Fruit fly (Drosophila melanogaster) whole organism, embryonic: ENCODE results near the gene CG14221.

Source experiments
- Aef1 ChIP-seq: fragments of 200-800 bp; sonication (Bioruptor generic); IDR thresholded peaks from 3 replicates; pipeline ENCODE4 v1.3.6; 2022; ENCODE audit warnings: missing biosample characterization, missing genetic modification characterization
- CG10209 ChIP-seq: fragments of 200-800 bp; sonication (Bioruptor generic); optimal IDR thresholded peaks from 3 replicates; lab custom pipeline; 2017; ENCODE audit warnings: missing biosample characterization, mild to moderate bottlenecking, missing genetic modification characterization, missing genetic modification reagents
- CG10543 ChIP-seq: fragments of 200-800 bp; sonication (Bioruptor generic); optimal IDR thresholded peaks from 3 replicates; lab custom pipeline; 2017; ENCODE audit warnings: missing biosample characterization, mild to moderate bottlenecking, missing genetic modification characterization, moderate library complexity
- CG11456 ChIP-seq: fragments of 200-800 bp; sonication (Bioruptor generic); IDR thresholded peaks from 3 replicates; pipeline ENCODE4 v1.3.6; 2022; ENCODE audit warnings: missing biosample characterization, missing genetic modification characterization
- CG11560 ChIP-seq: fragments of 200-800 bp; sonication (Bioruptor generic); IDR thresholded peaks from 3 replicates; pipeline ENCODE4 v1.3.6; 2022; ENCODE audit warnings: missing biosample characterization, missing genetic modification characterization
- CG12104 ChIP-seq: fragments of 200-800 bp; sonication (Bioruptor generic); optimal IDR thresholded peaks from 3 replicates; lab custom pipeline; 2016; ENCODE audit warnings: missing biosample characterization, missing genetic modification characterization
- CG12299 ChIP-seq: fragments of 200-800 bp; sonication (Bioruptor generic); optimal IDR thresholded peaks from 2 replicates; lab custom pipeline; 2018; ENCODE audit warnings: missing biosample characterization, mild to moderate bottlenecking, missing genetic modification characterization
- CG13287 ChIP-seq: fragments of 200-800 bp; sonication (Bioruptor generic); IDR thresholded peaks from 2 replicates; pipeline ENCODE4 v1.3.6; 2022; ENCODE audit warnings: missing biosample characterization, missing genetic modification characterization; ENCODE audit not compliant: partially characterized antibody
- CG15601 ChIP-seq: fragments of 200-800 bp; sonication (Bioruptor generic); optimal IDR thresholded peaks from 3 replicates; lab custom pipeline; 2019; ENCODE audit warnings: missing biosample characterization, mild to moderate bottlenecking, missing genetic modification characterization, moderate library complexity
- CG15696 ChIP-seq: fragments of 200-800 bp; sonication (Bioruptor generic); optimal IDR thresholded peaks from 2 replicates; lab custom pipeline; 2019; ENCODE audit warnings: missing biosample characterization, mild to moderate bottlenecking, missing genetic modification characterization, moderate library complexity
- CG17912 ChIP-seq: fragments of 200-800 bp; sonication (Bioruptor generic); optimal IDR thresholded peaks from 2 replicates; lab custom pipeline; 2018; ENCODE audit warnings: missing biosample characterization, mild to moderate bottlenecking, missing genetic modification characterization
- CG2129 ChIP-seq: fragments of 200-800 bp; sonication (Bioruptor generic); IDR thresholded peaks from 2 replicates; pipeline ENCODE4 v1.3.6; 2022; ENCODE audit warnings: missing biosample characterization, missing genetic modification characterization; ENCODE audit not compliant: partially characterized antibody
- CG2199 ChIP-seq: fragments of 200-800 bp; sonication (Bioruptor generic); IDR thresholded peaks from 3 replicates; pipeline ENCODE4 v1.3.6; 2022; ENCODE audit warnings: missing biosample characterization, missing genetic modification characterization
- CG2889 ChIP-seq: fragments of 200-800 bp; sonication (Bioruptor generic); IDR thresholded peaks from 3 replicates; pipeline ENCODE4 v1.3.6; 2022; ENCODE audit warnings: missing biosample characterization, missing genetic modification characterization
- CG3065 ChIP-seq: fragments of 200-800 bp; sonication (Bioruptor generic); optimal IDR thresholded peaks from 2 replicates; lab custom pipeline; 2016; ENCODE audit warnings: missing biosample characterization, missing genetic modification characterization
- CG31224 ChIP-seq: fragments of 200-800 bp; sonication (Bioruptor generic); IDR thresholded peaks from 2 replicates; pipeline ENCODE4 v1.3.6; 2022; ENCODE audit warnings: missing biosample characterization, missing genetic modification characterization
- CG5245 ChIP-seq: fragments of 200-800 bp; sonication (Bioruptor generic); optimal IDR thresholded peaks from 3 replicates; lab custom pipeline; 2016; ENCODE audit warnings: missing biosample characterization, missing genetic modification characterization
- CG6175 ChIP-seq: fragments of 200-800 bp; sonication (Bioruptor generic); IDR thresholded peaks from 3 replicates; pipeline ENCODE4 v1.3.6; 2022; ENCODE audit warnings: missing biosample characterization, missing genetic modification characterization
- CG6813 ChIP-seq: fragments of 200-800 bp; sonication (Bioruptor generic); optimal IDR thresholded peaks from 2 replicates; lab custom pipeline; 2017; ENCODE audit warnings: missing biosample characterization, missing genetic modification characterization, mild to moderate bottlenecking, moderate library complexity, missing genetic modification reagents
- CG9437 ChIP-seq: fragments of 200-800 bp; sonication (Bioruptor generic); optimal IDR thresholded peaks from 2 replicates; lab custom pipeline; 2018; ENCODE audit warnings: missing biosample characterization, mild to moderate bottlenecking, missing genetic modification characterization
- CHES-1-like ChIP-seq: fragments of 200-800 bp; sonication (Bioruptor generic); optimal IDR thresholded peaks from 2 replicates; lab custom pipeline; 2016; ENCODE audit warnings: missing biosample characterization, missing genetic modification characterization
- D ChIP-seq, 2 experiments: fragments of 200-800 bp in 1 of 2; fragments of >200 bp in 1 of 2; sonication (Bioruptor generic) in 1 of 2; optimal IDR thresholded peaks; 2 replicates in 1 of 2; 3 replicates in 1 of 2; lab custom pipeline; 2017; ENCODE audit warnings: mild to moderate bottlenecking in 1 of 2, missing biosample characterization in 1 of 2, missing genetic modification characterization in 1 of 2, missing genetic modification reagents in 1 of 2
- Doc3 ChIP-seq: fragments of 200-800 bp; sonication (Bioruptor generic); IDR thresholded peaks from 3 replicates; pipeline ENCODE4 v1.3.6; 2022; ENCODE audit warnings: missing biosample characterization, missing genetic modification characterization; ENCODE audit not compliant: partially characterized antibody
- ERR ChIP-seq: fragments of 200-800 bp; sonication (Bioruptor generic); optimal IDR thresholded peaks from 2 replicates; lab custom pipeline; 2016; ENCODE audit warnings: missing biosample characterization, missing genetic modification characterization
- Gsc ChIP-seq: fragments of 200-800 bp; sonication (Bioruptor generic); IDR thresholded peaks from 2 replicates; pipeline ENCODE4 v1.3.6; 2022; ENCODE audit warnings: missing biosample characterization, missing genetic modification characterization
- HLHmδ ChIP-seq: fragments of 200-800 bp; sonication (Bioruptor generic); optimal IDR thresholded peaks from 2 replicates; lab custom pipeline; 2018; ENCODE audit warnings: missing biosample characterization, mild to moderate bottlenecking, missing genetic modification characterization, moderate library complexity
- Hmx ChIP-seq: fragments of 200-800 bp; sonication (Bioruptor generic); optimal IDR thresholded peaks from 2 replicates; lab custom pipeline; 2016; ENCODE audit warnings: missing biosample characterization, missing genetic modification characterization
- Hsf ChIP-seq: fragments of 200-800 bp; sonication (Bioruptor generic); optimal IDR thresholded peaks from 3 replicates; lab custom pipeline; 2016; ENCODE audit warnings: missing biosample characterization, missing genetic modification characterization
- MESR4 ChIP-seq: fragments of 200-800 bp; sonication (Bioruptor generic); optimal IDR thresholded peaks from 2 replicates; lab custom pipeline; 2018; ENCODE audit warnings: missing biosample characterization, mild to moderate bottlenecking, missing genetic modification characterization, moderate library complexity
- Mad ChIP-seq: fragments of 200-800 bp; sonication (Bioruptor generic); optimal IDR thresholded peaks from 2 replicates; lab custom pipeline; 2016; ENCODE audit warnings: missing biosample characterization, missing genetic modification characterization
- PHDP ChIP-seq: fragments of 200-800 bp; sonication (Bioruptor generic); optimal IDR thresholded peaks from 3 replicates; lab custom pipeline; 2018; ENCODE audit warnings: missing biosample characterization, mild to moderate bottlenecking, missing genetic modification characterization, moderate library complexity
- Pdp1 ChIP-seq, 2 experiments: fragments of 200-800 bp; sonication (Bioruptor generic); optimal IDR thresholded peaks; 3 replicates each; lab custom pipeline; 2016; ENCODE audit warnings: missing biosample characterization in 2 of 2, missing genetic modification characterization in 2 of 2, mild to moderate bottlenecking in 1 of 2, moderate library complexity in 1 of 2
- Ptx1 ChIP-seq: fragments of 200-800 bp; sonication (Bioruptor generic); IDR thresholded peaks from 2 replicates; pipeline ENCODE4 v1.3.6; 2022; ENCODE audit warnings: missing biosample characterization, missing genetic modification characterization
- Rx ChIP-seq: fragments of 200-800 bp; sonication (Bioruptor generic); IDR thresholded peaks from 2 replicates; pipeline ENCODE4 v1.3.6; 2022; ENCODE audit warnings: missing biosample characterization, missing genetic modification characterization
- Spps ChIP-seq: fragments of 200-800 bp; sonication (Bioruptor generic); optimal IDR thresholded peaks from 2 replicates; lab custom pipeline; 2018; ENCODE audit warnings: missing biosample characterization, mild to moderate bottlenecking, missing genetic modification characterization
- Stat92E ChIP-seq, 3 experiments: fragments of >200 bp in 2 of 3; fragments of 200-800 bp in 1 of 3; sonication (Bioruptor generic) in 1 of 3; optimal IDR thresholded peaks; 2 replicates each; lab custom pipeline; 2017 to 2019; ENCODE audit warnings: missing biosample characterization in 3 of 3, missing genetic modification characterization in 3 of 3, mild to moderate bottlenecking in 1 of 3, moderate library complexity in 1 of 3
- ara ChIP-seq: fragments of 200-800 bp; sonication (Bioruptor generic); IDR thresholded peaks from 2 replicates; pipeline ENCODE4 v1.3.6; 2022; ENCODE audit warnings: missing biosample characterization, missing genetic modification characterization
- az2 ChIP-seq: fragments of 200-800 bp; sonication (Bioruptor generic); optimal IDR thresholded peaks from 3 replicates; lab custom pipeline; 2016; ENCODE audit warnings: missing biosample characterization, missing genetic modification characterization
- crc ChIP-seq: fragments of 200-800 bp; sonication (Bioruptor generic); optimal IDR thresholded peaks from 2 replicates; lab custom pipeline; 2016; ENCODE audit warnings: missing biosample characterization, missing genetic modification characterization
- dm ChIP-seq: fragments of 200-800 bp; sonication (Bioruptor generic); optimal IDR thresholded peaks from 3 replicates; lab custom pipeline; 2016; ENCODE audit warnings: missing biosample characterization, missing genetic modification characterization
- ewg ChIP-seq: fragments of 200-800 bp; sonication (Bioruptor generic); optimal IDR thresholded peaks from 3 replicates; lab custom pipeline; 2017; ENCODE audit warnings: mild to moderate bottlenecking, missing biosample characterization, missing genetic modification reagents, missing genetic modification characterization
- eyg ChIP-seq: fragments of 200-800 bp; sonication (Bioruptor generic); optimal IDR thresholded peaks from 3 replicates; lab custom pipeline; 2016; ENCODE audit warnings: missing biosample characterization, missing genetic modification characterization
- ftz-f1 ChIP-seq: fragments of 200-800 bp; sonication (Bioruptor generic); optimal IDR thresholded peaks from 2 replicates; lab custom pipeline; 2016; ENCODE audit warnings: missing biosample characterization, missing genetic modification characterization
- kay ChIP-seq: fragments of 200-800 bp; sonication (Bioruptor generic); optimal IDR thresholded peaks from 2 replicates; lab custom pipeline; 2016; ENCODE audit warnings: missing biosample characterization, missing genetic modification characterization
- phol ChIP-seq: fragments of 200-800 bp; sonication (Bioruptor generic); optimal IDR thresholded peaks from 3 replicates; lab custom pipeline; 2018; ENCODE audit warnings: missing biosample characterization, mild to moderate bottlenecking, missing genetic modification characterization, moderate library complexity
- pzg ChIP-seq: fragments of 200-800 bp; sonication (Bioruptor generic); optimal IDR thresholded peaks from 3 replicates; lab custom pipeline; 2018; ENCODE audit warnings: missing biosample characterization, mild to moderate bottlenecking, missing genetic modification characterization, moderate library complexity
- run ChIP-seq: fragments of 200-800 bp; sonication (Bioruptor generic); optimal IDR thresholded peaks from 3 replicates; lab custom pipeline; 2018; ENCODE audit warnings: missing biosample characterization, mild to moderate bottlenecking, missing genetic modification characterization
- sens-2 ChIP-seq: fragments of 200-800 bp; sonication (Bioruptor generic); IDR thresholded peaks from 2 replicates; pipeline ENCODE4 v1.3.6; 2022; ENCODE audit warnings: missing biosample characterization, missing genetic modification characterization
- toy ChIP-seq: fragments of 200-800 bp; sonication (Bioruptor generic); IDR thresholded peaks from 2 replicates; pipeline ENCODE4 v1.3.6; 2022; ENCODE audit warnings: missing biosample characterization, missing genetic modification characterization
- vvl ChIP-seq: fragments of 200-800 bp; sonication (Bioruptor generic); IDR thresholded peaks from 2 replicates; pipeline ENCODE4 v1.3.6; 2022; ENCODE audit warnings: missing biosample characterization, missing genetic modification characterization

The CG14221 gene

DNA sequence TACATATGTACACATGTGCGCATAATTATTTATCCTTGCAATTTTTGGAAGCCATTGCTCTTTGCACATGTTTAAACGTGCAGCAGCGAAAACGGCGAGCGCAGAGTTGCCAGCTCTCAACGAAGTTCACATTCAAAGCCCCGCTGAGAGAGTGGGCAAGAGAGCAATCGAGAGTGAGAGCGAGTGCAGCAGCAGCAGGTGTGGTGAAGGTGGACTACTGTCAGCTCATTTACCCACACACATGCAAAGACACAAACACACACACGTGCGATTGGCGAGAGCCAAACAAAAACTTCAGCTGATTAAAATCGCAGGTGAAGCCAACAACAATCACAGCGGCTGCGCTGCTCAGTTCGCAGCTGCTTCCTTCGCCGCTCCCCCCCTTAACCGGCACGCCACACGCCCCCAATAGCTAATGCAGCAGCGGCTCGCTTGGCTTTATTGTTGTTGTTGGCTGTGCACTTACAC lies 10.4 kb upstream of the CG14221 start (continued):
- TF ChIP-seq CG9437 (GFP tag; lab: Kevin White, UChicago) (no peak), CG12299 (tag; lab: Kevin White, UChicago) (no peak), kay (GFP tag; lab: Kevin White, UChicago) (no peak), vvl (GFP tag; lab: Robert Waterston, UW) (peak; percentile 38; the same call in 1 of the 2 replicates), CG10543 (GFP tag; lab: Kevin White, UChicago) (no peak), run (tag; lab: Kevin White, UChicago) (no peak), CG5245 (GFP tag; lab: Kevin White, UChicago) (no peak), CG11560 (tag; lab: Robert Waterston, UW) (no peak), CG6813 (GFP tag; lab: Kevin White, UChicago) (no peak), phol (tag; lab: Kevin White, UChicago) (no peak), D (optimal IDR thresholded peaks at IDR 0.05; lab: Kevin White, UChicago) (no peak), D (GFP tag; optimal IDR thresholded peaks at IDR 0.05; lab: Kevin White, UChicago) (no peak), pzg (no peak), Hsf (GFP tag; lab: Kevin White, UChicago) (no peak), CG12104 (GFP tag; lab: Kevin White, UChicago) (no peak), CG6175 (no peak), HLHmδ (peak; percentile 57), sens-2 (GFP tag; lab: Robert Waterston, UW) (no peak), dm (GFP tag; lab: Kevin White, UChicago) (no peak), eyg (GFP tag; lab: Kevin White, UChicago) (no peak), toy (no peak), Pdp1 (GFP tag; optimal IDR thresholded peaks at IDR 0.05; lab: Kevin White, UChicago) (no peak), CG13287 (GFP tag; lab: Robert Waterston, UW) (peak; percentile 49; the same call in 1 of the 2 replicates), MESR4 (GFP tag; lab: Kevin White, UChicago) (peak; percentile 13), Stat92E (GFP tag; optimal IDR thresholded peaks at IDR 0.05; lab: Kevin White, UChicago) (no peak), ara (GFP tag; lab: Robert Waterston, UW) (no peak), CG17912 (no peak), CG10209 (GFP tag; lab: Kevin White, UChicago) (no peak), CG11456 (no peak), Aef1 (peak; percentile 67), CG2889 (no peak), PHDP (no peak), ewg (GFP tag; lab: Kevin White, UChicago) (peak; percentile 47), Ptx1 (GFP tag; lab: Robert Waterston, UW) (no peak), Doc3 (GFP tag; lab: Robert Waterston, UW) (no peak), Gsc (GFP tag; lab: Robert Waterston, UW) (no peak), Spps (tag; lab: Kevin White, UChicago) (no peak), CG15696 (no peak), CG2199 (GFP tag; lab: Robert Waterston, UW) (no peak), Rx (GFP tag; lab: Robert Waterston, UW) (no peak), ERR (no peak), crc (no peak), CG31224 (GFP tag; lab: Robert Waterston, UW) (no peak), Hmx (no peak), az2 (GFP tag; lab: Kevin White, UChicago) (no peak), CG2129 (GFP tag; lab: Robert Waterston, UW) (no peak), ftz-f1 (GFP tag; lab: Kevin White, UChicago) (peak; percentile 25), Mad (GFP tag; lab: Kevin White, UChicago) (no peak), CHES-1-like (no peak), CG15601 (tag; lab: Kevin White, UChicago) (no peak), CG3065 (GFP tag; lab: Kevin White, UChicago) (no peak)
